Worm (Caenorhabditis elegans) whole organism, mixed stage, embryonic: ENCODE results near the gene nspd-3.

Experiments
- ceh-39 ChIP-seq: fragments of 150-350 bp; optimal IDR thresholded peaks from 2 replicates; lab custom pipeline; 2014; ENCODE audit warnings: missing biosample characterization, missing genetic modification characterization
- cnd-1 ChIP-seq: fragments of 200-800 bp; sonication (Bioruptor generic); optimal IDR thresholded peaks from 2 replicates; lab custom pipeline; 2018; ENCODE audit warnings: mild to moderate bottlenecking, missing genetic modification characterization, missing compliant biosample characterization
- hlh-1 ChIP-seq: fragments of 150-350 bp; optimal IDR thresholded peaks from 2 replicates; lab custom pipeline; 2014; ENCODE audit warnings: missing biosample characterization, missing genetic modification reagents, missing genetic modification characterization
- lsy-2 ChIP-seq: fragments of 150-350 bp; optimal IDR thresholded peaks from 2 replicates; lab custom pipeline; 2014; ENCODE audit warnings: missing biosample characterization, missing genetic modification characterization
- mep-1 ChIP-seq: fragments of 150-350 bp; optimal IDR thresholded peaks from 2 replicates; lab custom pipeline; 2017; ENCODE audit warnings: missing biosample characterization, missing genetic modification reagents, missing genetic modification characterization, inconsistent platforms
- nhr-12 ChIP-seq: fragments of 150-350 bp; optimal IDR thresholded peaks from 2 replicates; lab custom pipeline; 2014; ENCODE audit warnings: missing biosample characterization, missing genetic modification characterization
- nhr-2 ChIP-seq: fragments of 150-350 bp; optimal IDR thresholded peaks from 2 replicates; lab custom pipeline; 2014; ENCODE audit warnings: missing biosample characterization, missing genetic modification characterization
- nhr-237 ChIP-seq: fragments of 150-350 bp; optimal IDR thresholded peaks from 2 replicates; lab custom pipeline; 2014; ENCODE audit warnings: missing biosample characterization, missing genetic modification characterization
- nhr-76 ChIP-seq: sonication (generic microtip); optimal IDR thresholded peaks from 2 replicates; lab custom pipeline; 2017; ENCODE audit warnings: missing biosample characterization, missing genetic modification characterization
- pha-4 ChIP-seq: fragments of 150-350 bp; optimal IDR thresholded peaks from 2 replicates; lab custom pipeline; 2018; ENCODE audit warnings: missing biosample characterization, missing genetic modification reagents, missing genetic modification characterization
- tbx-8 ChIP-seq: fragments of 200-800 bp; sonication (Bioruptor generic); optimal IDR thresholded peaks from 2 replicates; lab custom pipeline; 2018; ENCODE audit warnings: mild to moderate bottlenecking, missing genetic modification characterization, moderate library complexity, missing compliant biosample characterization
- ztf-11 ChIP-seq: fragments of 150-350 bp; optimal IDR thresholded peaks from 2 replicates; lab custom pipeline; 2014; ENCODE audit warnings: missing biosample characterization, missing genetic modification characterization

DNA sequence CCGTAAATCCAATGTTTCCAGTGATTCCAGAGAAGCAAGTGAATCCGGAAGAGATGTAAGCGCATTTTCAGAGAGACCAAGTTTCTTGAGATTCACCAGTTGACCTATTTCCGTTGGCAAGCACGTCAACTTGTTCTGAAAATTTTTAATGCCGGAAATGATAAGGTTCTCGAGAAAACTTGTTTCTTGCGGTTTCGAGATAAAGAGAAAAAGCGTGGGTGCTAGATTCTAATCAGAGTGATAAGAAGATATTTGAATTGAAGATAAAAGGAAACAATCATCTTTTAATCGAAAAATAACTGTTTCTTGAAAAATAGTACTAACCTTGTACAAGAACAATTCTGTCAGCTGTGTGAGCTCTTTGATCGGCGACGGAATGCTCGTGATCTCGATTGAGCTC lies 31.1 kb downstream of the nspd-3 start:
- TF ChIP-seq tbx-8 (GFP tag; lab: Kevin White, UChicago) (no peak), ceh-39 (tag; lab: Kevin White, UChicago) (no peak), mep-1 (no peak), nhr-12 (tag; lab: Kevin White, UChicago) (no peak), ztf-11 (tag; lab: Kevin White, UChicago) (no peak), nhr-76 (tag; lab: Kevin White, UChicago) (no peak), lsy-2 (no peak), hlh-1 (tag; lab: Kevin White, UChicago) (no peak), cnd-1 (no peak), pha-4 (no peak), nhr-237 (tag; lab: Kevin White, UChicago) (no peak), nhr-2 (no peak)
